Fruit fly (Drosophila melanogaster): ENCODE results near the gene CG43362.

The CG43362 gene

DNA sequence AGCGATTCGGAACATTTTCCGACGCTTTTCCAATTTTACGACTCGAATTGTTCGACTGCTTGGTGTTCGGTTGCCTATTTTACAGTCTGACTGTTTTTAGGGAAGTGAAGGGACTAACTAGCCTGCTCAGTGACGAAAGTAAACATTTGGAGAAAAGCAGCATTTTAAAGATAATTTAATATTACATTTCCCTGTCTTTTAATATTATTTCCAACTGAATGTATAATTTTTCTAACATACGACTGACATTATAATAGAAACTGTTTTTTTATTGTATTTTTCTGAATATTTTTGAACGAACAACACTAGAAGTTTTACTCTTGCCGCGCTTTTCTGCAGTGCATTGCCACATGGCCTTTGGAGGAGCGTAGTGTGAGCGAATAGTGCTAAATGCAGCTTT, 5.6 kb downstream of the CG43362 start, which contains the start of gene CG31787:
CG31787 (minus strand) TSS at position 101 of the 400 bp plus-strand sequence.
- TF ChIP-seq CG11247 (GFP tag; IDR thresholded peaks at IDR 0.05) = no peak
- TF ChIP-seq ac (GFP tag; optimal IDR thresholded peaks at IDR 0.05) = no peak
- no peak for TF ChIP-seq crp (GFP tag; optimal IDR thresholded peaks at IDR 0.05)
- TF ChIP-seq org-1 (GFP tag; optimal IDR thresholded peaks at IDR 0.05) = no peak
- no peak for TF ChIP-seq CG15269 (tag; optimal IDR thresholded peaks at IDR 0.05)
- TF ChIP-seq CG11093 (GFP tag; IDR thresholded peaks at IDR 0.05) = no peak
- TF ChIP-seq CG4404 (GFP tag; IDR thresholded peaks at IDR 0.05) = no peak
- TF ChIP-seq CG10431 (GFP tag; optimal IDR thresholded peaks at IDR 0.05) = no peak
- no peak for TF ChIP-seq CG10147 (GFP tag; optimal IDR thresholded peaks at IDR 0.05)
- TF ChIP-seq trem (tag; optimal IDR thresholded peaks at IDR 0.05) = no peak
- TF ChIP-seq CG10654 (GFP tag; optimal IDR thresholded peaks at IDR 0.05) = no peak
- no peak for TF ChIP-seq CG12744 (GFP tag; optimal IDR thresholded peaks at IDR 0.05)
- no peak for TF ChIP-seq bcd (GFP tag; optimal IDR thresholded peaks at IDR 0.05)
- no peak for TF ChIP-seq Mad (GFP tag; optimal IDR thresholded peaks at IDR 0.05)
- TF ChIP-seq sna (GFP tag; IDR thresholded peaks at IDR 0.05; ENCODE audit: partially characterized antibody) = no peak
- TF ChIP-seq CG17385 (GFP tag; optimal IDR thresholded peaks at IDR 0.05) = no peak
- no peak for TF ChIP-seq CG12236 (GFP tag; optimal IDR thresholded peaks at IDR 0.05)
- no peak for TF ChIP-seq MTF-1 (GFP tag; optimal IDR thresholded peaks at IDR 0.05; ENCODE audit: borderline replicate concordance)

DNA sequence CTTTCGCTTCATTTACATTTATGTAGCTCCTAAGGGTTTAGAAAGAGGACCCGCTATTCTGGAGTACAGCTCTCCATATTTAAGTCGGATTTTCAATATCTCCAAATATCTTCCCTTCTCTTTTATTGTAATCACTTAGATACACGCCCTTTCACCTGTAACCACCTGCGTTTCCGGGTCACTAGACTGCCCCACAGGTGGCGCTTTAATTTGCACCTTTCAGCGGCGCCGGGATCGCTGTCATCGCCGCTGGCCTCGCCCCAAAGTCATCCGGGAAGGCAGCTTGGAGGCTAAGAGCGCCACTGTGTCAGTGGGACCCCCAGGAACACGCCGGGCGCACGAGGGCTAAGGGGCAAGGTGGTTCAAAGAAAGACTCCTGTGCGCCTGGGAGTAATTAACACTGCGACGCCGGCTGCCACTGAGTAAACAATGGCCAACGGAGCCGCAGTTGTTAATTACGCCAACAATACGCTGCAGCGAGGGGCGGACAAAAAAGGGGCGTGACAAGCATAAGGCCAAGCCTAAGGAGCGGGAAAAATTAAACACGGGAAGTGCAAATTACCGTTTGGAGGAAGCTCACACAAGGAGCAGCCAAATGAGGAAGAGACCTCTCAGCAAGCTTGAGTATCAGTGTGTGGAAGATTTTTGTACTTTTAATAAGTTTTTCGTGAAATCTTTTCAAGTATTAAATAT, 7.0 kb downstream of the CG43362 start:
- TF ChIP-seq Mes4 (GFP tag; optimal IDR thresholded peaks at IDR 0.05) (no peak), Ets65A (GFP tag) (peak; percentile 94), CTCF (GFP tag; optimal IDR thresholded peaks at IDR 0.05) (peak; percentile 69), CG11456 (GFP tag; IDR thresholded peaks at IDR 0.05) (peak; percentile 23; the same call in 1 of the 3 replicates), CG11093 (GFP tag; IDR thresholded peaks at IDR 0.05) (0 out of 3 replicates have a peak, but pooled peaks have one; percentile 11)

DNA sequence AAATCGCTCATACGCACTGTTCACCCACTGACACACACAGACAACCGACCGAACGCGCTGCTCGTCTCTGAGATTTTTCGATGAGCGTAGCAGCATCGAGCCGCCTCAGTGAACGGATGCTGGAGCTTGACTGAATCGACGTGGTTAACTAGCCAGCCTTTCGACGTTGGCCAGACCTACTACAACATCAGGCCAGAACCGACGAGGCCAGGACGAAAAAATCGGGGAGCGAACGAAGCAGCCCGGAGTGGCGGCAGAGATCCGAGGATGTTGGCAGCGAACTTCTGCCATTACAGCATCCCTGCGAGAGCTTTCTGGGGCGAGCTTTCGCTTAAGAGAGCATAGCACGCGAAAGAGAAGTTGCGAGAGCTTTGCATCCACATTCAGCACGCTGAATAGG, 15.6 kb downstream of the CG43362 start, which contains the start of gene CG42750:
CG42750 (minus strand) TSS at position 108 of the 400 bp plus-strand sequence.
- TF ChIP-seq lov (optimal IDR thresholded peaks at IDR 0.05) (no peak), lov (GFP tag; IDR thresholded peaks at IDR 0.05) (no peak), hth (optimal IDR thresholded peaks at IDR 0.05) (no peak), CG6765 (GFP tag; optimal IDR thresholded peaks at IDR 0.05) (no peak), CG3163 (GFP tag; optimal IDR thresholded peaks at IDR 0.05) (peak; percentile 49), inv (GFP tag; IDR thresholded peaks at IDR 0.05; ENCODE audit: partially characterized antibody) (no peak), Jarid2 (GFP tag; optimal IDR thresholded peaks at IDR 0.05) (peak; percentile 32), CG18599 (GFP tag; optimal IDR thresholded peaks at IDR 0.05) (peak; percentile 21), Ets65A (GFP tag) (peak; percentile 77), row (GFP tag; IDR thresholded peaks at IDR 0.05) (no peak), Ravus (GFP tag; IDR thresholded peaks at IDR 0.05) (no peak), abd-A (tag; optimal IDR thresholded peaks at IDR 0.05) (peak; percentile 37), wek (GFP tag; optimal IDR thresholded peaks at IDR 0.05) (no peak), CG5180 (GFP tag; optimal IDR thresholded peaks at IDR 0.05) (peak; percentile 34), Deaf1 (tag; optimal IDR thresholded peaks at IDR 0.05) (peak; percentile 91), dysf (GFP tag; IDR thresholded peaks at IDR 0.05) (0 out of 3 replicates have a peak, but pooled peaks have one; percentile 14), CG13894 (tag; optimal IDR thresholded peaks at IDR 0.05) (peak; percentile 73), bsh (GFP tag; optimal IDR thresholded peaks at IDR 0.05) (no peak), Trl (optimal IDR thresholded peaks at IDR 0.05) (peak; percentile 27 to 50), Trl (GFP tag; optimal IDR thresholded peaks at IDR 0.05) (no peak), Bgb (GFP tag; IDR thresholded peaks at IDR 0.05; ENCODE audit: partially characterized antibody) (peak; percentile 22; the same call in 1 of the 2 replicates), CG2202 (tag; optimal IDR thresholded peaks at IDR 0.05) (no peak), Adf1 (GFP tag; IDR thresholded peaks at IDR 0.05) (0 out of 2 replicates have a peak, but pooled peaks have one; percentile 11), Drgx (GFP tag; IDR thresholded peaks at IDR 0.05) (no peak), cas (GFP tag; IDR thresholded peaks at IDR 0.05) (no peak)
